Worm (Caenorhabditis elegans) whole organism, L3 larva: ENCODE data around the gene C55A6.10.

Source experiments
- ama-1 ChIP-seq: fragments of 150-350 bp; optimal IDR thresholded peaks from 2 replicates; lab custom pipeline; 2018
- ceh-16 ChIP-seq: sonication (generic microtip); optimal IDR thresholded peaks from 2 replicates; lab custom pipeline; 2017; ENCODE audit warnings: missing biosample characterization, missing genetic modification characterization
- egl-27 ChIP-seq: sonication (generic microtip); optimal IDR thresholded peaks from 4 replicates; lab custom pipeline; 2017; ENCODE audit warnings: missing biosample characterization, missing genetic modification reagents, missing genetic modification characterization
- elt-1 ChIP-seq: fragments of 150-350 bp; optimal IDR thresholded peaks from 2 replicates; lab custom pipeline; 2014; ENCODE audit warnings: missing biosample characterization, missing genetic modification characterization
- fkh-10 ChIP-seq: sonication (generic microtip); optimal IDR thresholded peaks from 2 replicates; lab custom pipeline; 2017; ENCODE audit warnings: missing biosample characterization, missing genetic modification reagents, missing genetic modification characterization
- nfya-1 ChIP-seq: sonication (generic microtip); optimal IDR thresholded peaks from 2 replicates; lab custom pipeline; 2017; ENCODE audit warnings: missing genetic modification characterization, mild to moderate bottlenecking, missing compliant biosample characterization, antibody characterized with exemption, moderate library complexity; ENCODE audit not compliant: insufficient read depth
- nhr-11 ChIP-seq: fragments of 150-350 bp; optimal IDR thresholded peaks from 2 replicates; lab custom pipeline; 2014; ENCODE audit warnings: missing biosample characterization, missing genetic modification characterization
- nhr-237 ChIP-seq: fragments of 150-350 bp; optimal IDR thresholded peaks from 2 replicates; lab custom pipeline; 2014; ENCODE audit warnings: missing biosample characterization, missing genetic modification characterization
- nhr-43 ChIP-seq: sonication (generic microtip); optimal IDR thresholded peaks from 2 replicates; lab custom pipeline; 2016; ENCODE audit warnings: mild to moderate bottlenecking, missing genetic modification characterization, missing compliant biosample characterization; ENCODE audit not compliant: poor library complexity, severe bottlenecking
- nhr-77 ChIP-seq: fragments of 150-350 bp; optimal IDR thresholded peaks from 2 replicates; lab custom pipeline; 2014; ENCODE audit warnings: missing biosample characterization, missing genetic modification characterization
- pha-4 ChIP-seq: fragments of 150-350 bp; optimal IDR thresholded peaks from 2 replicates; lab custom pipeline; 2014; ENCODE audit warnings: missing biosample characterization, missing genetic modification reagents, missing genetic modification characterization
- pqm-1 ChIP-seq: fragments of 150-350 bp; optimal IDR thresholded peaks from 2 replicates; lab custom pipeline; 2017; ENCODE audit warnings: missing biosample characterization, missing genetic modification characterization, inconsistent platforms
- snpc-4 ChIP-seq: fragments of 150-350 bp; optimal IDR thresholded peaks from 2 replicates; lab custom pipeline; 2014; ENCODE audit warnings: missing biosample characterization, missing genetic modification characterization
- zag-1 ChIP-seq: fragments of 150-350 bp; optimal IDR thresholded peaks from 2 replicates; lab custom pipeline; 2014; ENCODE audit warnings: missing biosample characterization, missing genetic modification characterization

DNA sequence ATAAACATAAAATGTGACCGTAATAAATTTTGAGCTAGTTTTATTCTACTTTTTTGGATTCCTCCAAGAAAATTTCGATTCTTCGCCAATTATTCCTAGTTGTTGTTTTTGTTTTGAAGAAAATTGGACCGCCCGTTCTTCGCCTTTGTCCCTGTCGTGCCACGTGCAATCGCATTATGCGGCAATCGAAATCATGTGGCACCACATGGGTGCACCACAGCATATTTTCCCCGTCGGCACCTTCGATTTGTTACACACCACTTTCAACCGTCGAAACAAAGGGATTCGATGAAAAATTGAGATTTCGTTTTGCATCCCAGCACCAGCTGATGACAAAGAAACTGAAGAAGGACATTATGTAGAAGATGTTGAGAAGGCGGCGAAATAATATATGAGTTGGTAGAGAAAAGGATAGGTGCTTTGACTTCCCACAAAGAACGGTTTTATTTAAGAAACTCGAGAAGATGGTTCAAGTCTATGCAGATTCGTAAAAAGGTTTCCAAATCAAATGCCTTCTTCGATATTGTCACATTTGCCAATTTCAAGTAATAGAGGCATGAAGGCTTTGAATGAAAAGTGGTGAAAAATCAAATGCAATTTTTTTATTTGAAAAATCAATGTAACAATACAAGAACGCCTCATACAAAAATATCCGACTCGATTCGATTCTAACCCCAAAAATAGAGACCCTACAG is 23.6 kb downstream of the C55A6.10 start:
- TF ChIP-seq nhr-77 (tag; lab: Kevin White, UChicago): no peak
- TF ChIP-seq elt-1: no peak
- no peak for TF ChIP-seq pqm-1
- TF ChIP-seq snpc-4 (tag; lab: Kevin White, UChicago): no peak
- no peak for TF ChIP-seq nfya-1 (tag; lab: Kevin White, UChicago)
- no peak for TF ChIP-seq ama-1
- TF ChIP-seq nhr-11 (tag; lab: Kevin White, UChicago): no peak
- TF ChIP-seq fkh-10 (GFP tag; lab: Kevin White, UChicago): no peak
- TF ChIP-seq ceh-16 (tag; lab: Kevin White, UChicago): no peak
- no peak for TF ChIP-seq zag-1 (tag; lab: Kevin White, UChicago)
- no peak for TF ChIP-seq egl-27 (tag; lab: Kevin White, UChicago)
- no peak for TF ChIP-seq nhr-43
- TF ChIP-seq nhr-237 (tag; lab: Kevin White, UChicago): no peak
- no peak for TF ChIP-seq pha-4 (tag; lab: Kevin White, UChicago)
